Worm (Caenorhabditis elegans): ENCODE data around the gene F28F5.4.

The F28F5.4 gene

ce11 chrIII:6831312-6831711 is 14.5 kb upstream of the F28F5.4 start:
- TF ChIP-seq nhr-25 (tag; optimal IDR thresholded peaks at IDR 0.05) (no peak), F13H6.1 (tag; optimal IDR thresholded peaks at IDR 0.05) (no peak), lsy-2 (tag; optimal IDR thresholded peaks at IDR 0.05) (no peak), peb-1 (tag; optimal IDR thresholded peaks at IDR 0.05) (no peak), fos-1 (tag; optimal IDR thresholded peaks at IDR 0.05) (no peak), sma-3 (GFP tag; optimal IDR thresholded peaks at IDR 0.05) (no peak), alr-1 (tag; optimal IDR thresholded peaks at IDR 0.05) (no peak), ZK546.5 (tag; optimal IDR thresholded peaks at IDR 0.05) (no peak), nhr-10 (tag; optimal IDR thresholded peaks at IDR 0.05) (no peak), dmd-4 (tag; optimal IDR thresholded peaks at IDR 0.05) (no peak), blmp-1 (tag; optimal IDR thresholded peaks at IDR 0.05; ENCODE audit: insufficient read depth) (no peak), unc-55 (GFP tag; optimal IDR thresholded peaks at IDR 0.05) (no peak), ceh-82 (tag; optimal IDR thresholded peaks at IDR 0.05) (no peak), sem-4 (tag; optimal IDR thresholded peaks at IDR 0.05) (no peak), Y55F3AM.14 (GFP tag; optimal IDR thresholded peaks at IDR 0.05) (no peak), lin-39 (tag; optimal IDR thresholded peaks at IDR 0.05) (no peak)

- TF ChIP-seq C34F6.9 (tag; optimal IDR thresholded peaks at IDR 0.05) = no peak
- no peak for TF ChIP-seq F13H6.1 (tag; optimal IDR thresholded peaks at IDR 0.05)
- no peak for TF ChIP-seq nhr-10 (tag; optimal IDR thresholded peaks at IDR 0.05)
- TF ChIP-seq snpc-4 (tag; optimal IDR thresholded peaks at IDR 0.05) = no peak
- no peak for TF ChIP-seq nhr-25 (tag; optimal IDR thresholded peaks at IDR 0.05)
- no peak for TF ChIP-seq aly-2 (tag; optimal IDR thresholded peaks at IDR 0.05)
- TF ChIP-seq ama-1 (optimal IDR thresholded peaks at IDR 0.05) = no peak
These were observed 9.3 kb upstream of the F28F5.4 start for ce11 chrIII:6826137-6826536.

- no peak for TF ChIP-seq peb-1 (tag; optimal IDR thresholded peaks at IDR 0.05)
- no peak for TF ChIP-seq ama-1 (optimal IDR thresholded peaks at IDR 0.05)
- TF ChIP-seq alr-1 (tag; optimal IDR thresholded peaks at IDR 0.05) = no peak
These were observed 6.0 kb upstream of the F28F5.4 start for ce11 chrIII:6822790-6823189.

ce11 chrIII:6820343-6820985 is 3.6 kb upstream of the F28F5.4 start, which contains the start of gene ten-1:
Gene ten-1, plus strand, starts transcription at chrIII:6820935.
- TF ChIP-seq sem-4 (tag; optimal IDR thresholded peaks at IDR 0.05) = no peak
- peak; percentile 44 for TF ChIP-seq ztf-4 (tag; optimal IDR thresholded peaks at IDR 0.05)
- TF ChIP-seq elt-1 (tag; optimal IDR thresholded peaks at IDR 0.05) = no peak
- peak; percentile 33 for TF ChIP-seq F13H6.1 (tag; optimal IDR thresholded peaks at IDR 0.05)
- no peak for TF ChIP-seq peb-1 (tag; optimal IDR thresholded peaks at IDR 0.05)
- TF ChIP-seq nhr-21 (tag; optimal IDR thresholded peaks at IDR 0.05) = no peak
- peak in 1 of 2 experiments; percentile 45 for TF ChIP-seq lsy-2 (tag; optimal IDR thresholded peaks at IDR 0.05)
- no peak for TF ChIP-seq Y55F3AM.14 (GFP tag; optimal IDR thresholded peaks at IDR 0.05)

DNA sequence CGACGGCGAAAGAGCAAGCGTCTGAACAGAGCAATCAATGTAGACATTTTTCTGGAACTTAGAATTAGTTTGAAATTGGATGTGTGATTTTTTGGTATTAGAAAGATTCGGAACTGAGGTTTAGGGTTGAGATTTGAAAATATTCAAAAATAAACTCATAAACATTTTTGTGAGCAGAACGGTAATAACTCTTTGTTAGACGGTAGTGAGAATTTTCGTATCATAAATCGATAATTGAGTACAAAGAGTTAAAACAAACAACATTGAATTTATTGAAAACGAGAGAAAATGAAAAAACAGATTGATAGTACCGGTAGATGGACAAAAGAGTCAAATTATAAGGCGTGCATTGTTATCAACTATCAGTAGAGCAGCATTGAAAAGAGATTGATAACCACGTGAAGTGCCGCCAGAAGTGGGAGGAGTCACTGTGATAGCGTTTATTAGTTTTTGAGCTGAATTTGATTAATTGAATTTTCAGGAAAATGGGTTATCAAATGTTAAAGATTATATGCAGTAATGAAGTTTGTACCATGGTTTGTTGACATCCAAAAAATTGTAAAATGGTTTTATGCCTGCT is 2.6 kb upstream of the F28F5.4 start, which contains the start of gene F28F5.6:
Gene F28F5.6, minus strand, starts transcription at position 51 of the 580 bp plus-strand sequence.
- TF ChIP-seq egl-27 (tag; optimal IDR thresholded peaks at IDR 0.05) (no peak), mab-5 (tag; optimal IDR thresholded peaks at IDR 0.05) (no peak), ceh-16 (tag; optimal IDR thresholded peaks at IDR 0.05) (no peak), unc-39 (tag; optimal IDR thresholded peaks at IDR 0.05) (no peak), zag-1 (tag; optimal IDR thresholded peaks at IDR 0.05) (no peak), F13H6.1 (tag; optimal IDR thresholded peaks at IDR 0.05) (peak; percentile 21), nhr-6 (tag; optimal IDR thresholded peaks at IDR 0.05) (no peak), sma-9 (GFP tag; optimal IDR thresholded peaks at IDR 0.05) (peak; percentile 59), sma-9 (tag; optimal IDR thresholded peaks at IDR 0.05) (no peak), fos-1 (tag; optimal IDR thresholded peaks at IDR 0.05) (peak; percentile 84), crh-2 (tag; optimal IDR thresholded peaks at IDR 0.05) (no peak), gmeb-1 (tag; optimal IDR thresholded peaks at IDR 0.05) (peak; percentile 10)

Measured in whole organism, L2 larva.